Fruit fly (Drosophila melanogaster): ENCODE results near the gene hth.

The hth gene

DNA sequence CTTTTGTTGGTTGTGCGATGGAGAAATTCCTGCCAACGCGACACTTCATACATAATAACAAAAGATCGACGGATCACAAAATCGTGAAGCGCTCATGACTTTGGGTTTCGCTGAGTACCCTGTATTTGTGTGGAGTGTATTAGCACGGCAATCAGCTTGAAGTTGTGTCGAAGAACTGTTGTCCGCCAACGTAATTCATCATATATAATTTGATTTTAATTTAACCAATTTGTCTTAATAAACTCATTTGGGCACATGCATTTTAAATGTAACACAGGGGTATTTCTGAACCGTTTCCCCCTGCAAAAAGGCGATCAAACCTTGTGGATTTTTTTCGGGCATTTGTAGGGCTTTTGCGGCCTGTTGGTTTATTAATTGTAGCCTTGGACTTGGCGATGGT lies 59.8 kb downstream of the hth start (continued):
- TF ChIP-seq lilli (GFP tag; optimal IDR thresholded peaks at IDR 0.05) = peak; percentile 3
- no peak for TF ChIP-seq prd (optimal IDR thresholded peaks at IDR 0.05)
- peak; percentile 68 for TF ChIP-seq prd (GFP tag; IDR thresholded peaks at IDR 0.05)
- peak; percentile 25; the same call in 1 of the 2 replicates for TF ChIP-seq vvl (GFP tag; IDR thresholded peaks at IDR 0.05)
- TF ChIP-seq CG10267 (tag; optimal IDR thresholded peaks at IDR 0.05) = no peak
- TF ChIP-seq inv (GFP tag; IDR thresholded peaks at IDR 0.05; ENCODE audit: partially characterized antibody) = no peak
- peak; percentile 65 for TF ChIP-seq Med (GFP tag)

DNA sequence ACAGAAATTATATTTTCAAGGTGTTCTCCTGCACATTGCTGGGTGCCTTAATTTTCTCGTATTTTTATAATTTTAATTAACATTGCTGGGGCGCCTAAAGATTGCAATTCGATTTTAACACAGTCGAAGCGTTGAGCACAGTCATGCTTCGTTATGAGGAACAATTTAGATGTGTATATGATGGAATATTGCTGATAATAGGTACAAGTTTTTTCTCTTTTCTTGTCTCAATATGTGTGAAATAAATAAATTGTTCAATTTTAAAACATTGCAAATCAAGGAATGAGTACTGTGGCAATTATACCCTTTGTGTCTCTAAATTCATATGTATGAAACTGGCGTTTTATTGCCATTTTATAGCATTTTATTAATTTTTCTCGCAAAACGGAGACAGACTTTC lies 64.8 kb downstream of the hth start:
- TF ChIP-seq grau (tag; optimal IDR thresholded peaks at IDR 0.05) (peak; percentile 17), sens (GFP tag) (peak; percentile 45), CG13624 (GFP tag; optimal IDR thresholded peaks at IDR 0.05) (no peak)

DNA sequence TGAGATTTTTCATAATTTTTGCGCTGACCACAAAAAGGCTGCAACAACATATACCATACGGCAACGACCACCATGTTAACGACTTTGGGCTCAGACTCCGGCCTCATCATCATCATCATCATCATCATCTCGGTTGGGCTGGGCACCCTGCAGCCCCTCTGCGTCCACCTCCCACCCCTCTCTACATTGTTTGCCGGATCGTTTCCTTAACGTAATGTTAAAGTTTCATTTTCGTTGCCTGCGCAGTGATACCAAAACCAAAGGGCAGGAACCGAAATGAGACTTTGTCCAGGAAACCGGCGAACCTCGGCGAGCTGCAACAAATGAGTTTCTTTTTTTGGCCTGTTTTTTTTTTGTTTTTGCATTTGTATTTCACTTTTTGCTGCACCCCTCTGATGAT lies 65.7 kb downstream of the hth start:
- TF ChIP-seq grn (GFP tag; optimal IDR thresholded peaks at IDR 0.05) = no peak
- no peak for TF ChIP-seq dmrt99B (tag; optimal IDR thresholded peaks at IDR 0.05)

DNA sequence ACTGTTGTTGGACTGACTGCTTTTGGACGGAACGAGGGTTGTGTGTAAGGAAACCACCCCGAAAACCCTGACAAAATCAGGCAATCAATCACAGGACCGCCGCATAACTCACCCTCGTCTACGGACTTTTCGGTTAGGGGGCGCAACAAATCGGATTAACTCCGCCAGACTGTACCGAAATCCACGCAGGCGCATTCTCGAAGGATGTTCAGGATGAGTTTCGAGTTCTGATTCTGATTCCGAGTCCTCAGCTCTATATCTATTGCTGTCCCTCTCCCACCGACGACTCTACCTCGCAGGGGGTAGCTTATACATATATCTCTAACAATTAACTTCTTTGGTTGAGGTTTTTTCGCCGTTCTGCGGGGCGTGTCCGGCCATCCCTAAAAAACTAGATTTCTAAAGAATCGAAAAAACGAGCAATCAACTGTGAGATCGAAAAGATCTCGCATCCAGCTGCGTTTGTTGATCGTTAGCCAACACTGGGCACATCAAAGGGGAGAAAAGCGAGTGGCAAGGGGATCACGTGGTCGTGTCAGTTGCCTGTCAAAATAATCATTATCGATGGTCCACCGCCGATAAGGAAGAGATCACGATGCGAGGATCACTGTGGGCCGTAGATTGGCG lies 68.0 kb downstream of the hth start:
- TF ChIP-seq sqz (GFP tag; optimal IDR thresholded peaks at IDR 0.05) (peak; percentile 8), sens (GFP tag) (peak; percentile 72), CG17829 (tag; optimal IDR thresholded peaks at IDR 0.05) (no peak), CG13894 (tag; optimal IDR thresholded peaks at IDR 0.05) (peak; percentile 86), CG14965 (GFP tag; optimal IDR thresholded peaks at IDR 0.05; ENCODE audit: borderline replicate concordance) (no peak), grn (GFP tag; optimal IDR thresholded peaks at IDR 0.05) (peak; percentile 48), CG4617 (GFP tag; optimal IDR thresholded peaks at IDR 0.05; ENCODE audit: borderline replicate concordance) (no peak), pan (optimal IDR thresholded peaks at IDR 0.05) (no peak), pan (GFP tag; optimal IDR thresholded peaks at IDR 0.05 in 1 of 2, IDR thresholded peaks at IDR 0.05 in 1 of 2) (no peak), ci (GFP tag; IDR thresholded peaks at IDR 0.05) (no peak), ewg (GFP tag; optimal IDR thresholded peaks at IDR 0.05) (peak; percentile 47), Gug (GFP tag; IDR thresholded peaks at IDR 0.05) (no peak), gsb-n (tag; optimal IDR thresholded peaks at IDR 0.05) (peak; percentile 94), cwo (GFP tag; optimal IDR thresholded peaks at IDR 0.05) (no peak), CG9932 (GFP tag; IDR thresholded peaks at IDR 0.05) (no peak), D19A (tag; optimal IDR thresholded peaks at IDR 0.05) (no peak), Nf-YB (GFP tag; optimal IDR thresholded peaks at IDR 0.05) (peak; percentile 78), oc (tag; optimal IDR thresholded peaks at IDR 0.05) (peak; percentile 89), Nf-YC (tag; optimal IDR thresholded peaks at IDR 0.05) (peak; percentile 88), CG18599 (GFP tag; optimal IDR thresholded peaks at IDR 0.05) (no peak), tll (GFP tag; optimal IDR thresholded peaks at IDR 0.05) (peak in 1 of 2 experiments; percentile 81), CG3281 (GFP tag; optimal IDR thresholded peaks at IDR 0.05) (no peak), odd (GFP tag; optimal IDR thresholded peaks at IDR 0.05) (no peak), nerfin-1 (tag; optimal IDR thresholded peaks at IDR 0.05) (peak; percentile 52), Atf6 (GFP tag; IDR thresholded peaks at IDR 0.05) (no peak), CG15514 (GFP tag; optimal IDR thresholded peaks at IDR 0.05) (no peak), stwl (tag; optimal IDR thresholded peaks at IDR 0.05) (peak; percentile 51), prd (optimal IDR thresholded peaks at IDR 0.05) (no peak), prd (GFP tag; IDR thresholded peaks at IDR 0.05) (peak; percentile 20; the same call in 1 of the 3 replicates), zen (tag; optimal IDR thresholded peaks at IDR 0.05) (peak; percentile 6), lmd (GFP tag; IDR thresholded peaks at IDR 0.05) (no peak), CG10267 (tag; optimal IDR thresholded peaks at IDR 0.05) (peak; percentile 80), pros (GFP tag; optimal IDR thresholded peaks at IDR 0.05) (peak; percentile 98), Six4 (GFP tag; optimal IDR thresholded peaks at IDR 0.05) (no peak), CG1832 (GFP tag; optimal IDR thresholded peaks at IDR 0.05) (peak; percentile 5), esg (GFP tag; conservative IDR thresholded peaks at IDR 0.05) (no peak), HLH3B (GFP tag; IDR thresholded peaks at IDR 0.05) (no peak)

Data from whole organism, embryonic.